Worm (Caenorhabditis elegans) whole organism, L1 larva: ENCODE data around the gene fbxc-48.

Experiments
- F16B12.6 ChIP-seq: fragments of 150-350 bp; optimal IDR thresholded peaks from 2 replicates; lab custom pipeline; 2014; ENCODE audit warnings: missing biosample characterization, missing genetic modification characterization
- efl-1 ChIP-seq, 4 experiments: fragments of 150-350 bp; optimal IDR thresholded peaks in 3 of 4; peaks in 1 of 4; 1 replicate in 1 of 4; 2 replicates in 3 of 4; lab custom pipeline; 2014; ENCODE audit warnings: missing biosample characterization in 2 of 4, missing genetic modification characterization in 2 of 4, missing genetic modification reagents in 2 of 4
- fkh-10 ChIP-seq: sonication (generic microtip); optimal IDR thresholded peaks from 2 replicates; lab custom pipeline; 2017; ENCODE audit warnings: missing biosample characterization, missing genetic modification reagents, missing genetic modification characterization
- lir-3 ChIP-seq: sonication (generic microtip); optimal IDR thresholded peaks from 2 replicates; lab custom pipeline; 2016; ENCODE audit warnings: mild to moderate bottlenecking, missing genetic modification characterization, moderate library complexity, missing compliant biosample characterization; ENCODE audit not compliant: poor library complexity
- nhr-12 ChIP-seq: sonication (generic microtip); optimal IDR thresholded peaks from 2 replicates; lab custom pipeline; 2017; ENCODE audit warnings: missing biosample characterization, missing genetic modification characterization
- nhr-28 ChIP-seq: fragments of 150-350 bp; optimal IDR thresholded peaks from 2 replicates; lab custom pipeline; 2014; ENCODE audit warnings: missing biosample characterization, missing genetic modification characterization
- nhr-47 ChIP-seq: sonication (generic microtip); optimal IDR thresholded peaks from 2 replicates; lab custom pipeline; 2016; ENCODE audit warnings: mild to moderate bottlenecking, missing genetic modification characterization, moderate library complexity, missing compliant biosample characterization
- snpc-4 ChIP-seq: fragments of 150-350 bp; optimal IDR thresholded peaks from 2 replicates; lab custom pipeline; 2014; ENCODE audit warnings: missing biosample characterization, missing genetic modification characterization
- tlp-1 ChIP-seq: fragments of 150-350 bp; optimal IDR thresholded peaks from 2 replicates; lab custom pipeline; 2014; ENCODE audit warnings: missing biosample characterization, missing genetic modification characterization
- unc-30 ChIP-seq: sonication (generic microtip); optimal IDR thresholded peaks from 2 replicates; lab custom pipeline; 2017; ENCODE audit warnings: missing biosample characterization, missing genetic modification characterization
- ztf-4 ChIP-seq: fragments of 150-350 bp; optimal IDR thresholded peaks from 2 replicates; lab custom pipeline; 2014; ENCODE audit warnings: missing biosample characterization, missing genetic modification characterization

DNA sequence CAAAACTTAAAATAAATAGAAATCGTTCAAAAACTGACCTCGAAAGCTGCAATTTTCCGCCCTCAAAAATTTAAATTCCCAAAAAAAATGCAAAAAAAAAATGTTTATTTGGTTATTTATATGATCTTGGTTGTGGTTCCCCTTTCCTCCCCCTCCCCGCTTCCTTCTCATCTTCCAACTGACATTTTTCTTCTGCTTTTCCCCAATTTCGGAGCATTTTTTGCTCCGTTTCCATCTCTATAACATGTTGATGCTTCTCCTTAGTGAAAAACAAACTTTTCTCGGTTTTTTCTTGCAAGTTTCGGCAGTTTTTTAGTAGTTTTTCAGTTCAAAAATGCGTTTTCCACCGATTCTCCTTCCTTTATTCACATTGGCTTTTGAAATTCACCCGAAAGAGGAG is 34.3 kb upstream of the fbxc-48 start, which contains the start of gene Y39F10A.1:
- TF ChIP-seq efl-1 (optimal IDR thresholded peaks at IDR 0.05; lab: Kevin White, UChicago) (no peak), efl-1 (GFP tag; optimal IDR thresholded peaks at IDR 0.05 in 1 of 2; lab: Kevin White, UChicago) (no peak), snpc-4 (tag; lab: Kevin White, UChicago) (no peak), nhr-28 (tag; lab: Kevin White, UChicago) (no peak), lir-3 (tag; lab: Kevin White, UChicago) (no peak), ztf-4 (tag; lab: Kevin White, UChicago) (no peak), tlp-1 (tag; lab: Kevin White, UChicago) (no peak), fkh-10 (GFP tag; lab: Kevin White, UChicago) (no peak), F16B12.6 (tag; lab: Kevin White, UChicago) (no peak), nhr-12 (tag; lab: Kevin White, UChicago) (no peak), unc-30 (tag; lab: Kevin White, UChicago) (no peak), nhr-47 (no peak)
